Fruit fly (Drosophila melanogaster) whole organism, embryonic: ENCODE results near the gene brat.

Experiments used
- CG10267 ChIP-seq: fragments of 200-800 bp; sonication (Bioruptor generic); optimal IDR thresholded peaks from 2 replicates; lab custom pipeline; 2018; ENCODE audit warnings: missing biosample characterization, mild to moderate bottlenecking, missing genetic modification characterization, moderate library complexity
- CG10431 ChIP-seq: fragments of 200-800 bp; sonication (Bioruptor generic); optimal IDR thresholded peaks from 3 replicates; lab custom pipeline; 2018; ENCODE audit warnings: missing biosample characterization, mild to moderate bottlenecking, missing genetic modification characterization
- CG10462 ChIP-seq: fragments of 200-800 bp; sonication (Bioruptor generic); optimal IDR thresholded peaks from 2 replicates; lab custom pipeline; 2016; ENCODE audit warnings: missing biosample characterization, missing genetic modification characterization
- CG10979 ChIP-seq: fragments of 200-800 bp; sonication (Bioruptor generic); optimal IDR thresholded peaks from 2 replicates; lab custom pipeline; 2018; ENCODE audit warnings: missing biosample characterization, mild to moderate bottlenecking, missing genetic modification characterization, moderate library complexity
- CG11085 ChIP-seq: fragments of 200-800 bp; sonication (Bioruptor generic); IDR thresholded peaks from 2 replicates; pipeline ENCODE4 v1.3.6; 2022; ENCODE audit warnings: missing biosample characterization, missing genetic modification characterization
- CG11696 ChIP-seq: fragments of 200-800 bp; sonication (Bioruptor generic); IDR thresholded peaks from 2 replicates; pipeline ENCODE4 v1.3.6; 2022; ENCODE audit warnings: missing biosample characterization, missing genetic modification characterization
- CG15479 ChIP-seq: fragments of 200-800 bp; sonication (Bioruptor generic); optimal IDR thresholded peaks from 3 replicates; lab custom pipeline; 2019; ENCODE audit warnings: missing biosample characterization, mild to moderate bottlenecking, missing genetic modification characterization, moderate library complexity
- CG15601 ChIP-seq: fragments of 200-800 bp; sonication (Bioruptor generic); optimal IDR thresholded peaks from 3 replicates; lab custom pipeline; 2019; ENCODE audit warnings: missing biosample characterization, mild to moderate bottlenecking, missing genetic modification characterization, moderate library complexity
- CG16813 ChIP-seq: fragments of 200-800 bp; sonication (Bioruptor generic); IDR thresholded peaks from 3 replicates; pipeline ENCODE4 v1.3.6; 2022; ENCODE audit warnings: missing biosample characterization, missing genetic modification characterization; ENCODE audit not compliant: partially characterized antibody
- CG1792 ChIP-seq: fragments of 200-800 bp; sonication (Bioruptor generic); optimal IDR thresholded peaks from 2 replicates; lab custom pipeline; 2016; ENCODE audit warnings: missing biosample characterization, missing genetic modification characterization
- CG2889 ChIP-seq: fragments of 200-800 bp; sonication (Bioruptor generic); IDR thresholded peaks from 3 replicates; pipeline ENCODE4 v1.3.6; 2022; ENCODE audit warnings: missing biosample characterization, missing genetic modification characterization
- CG32532 ChIP-seq: fragments of 200-800 bp; sonication (Bioruptor generic); IDR thresholded peaks from 2 replicates; pipeline ENCODE4 v1.3.6; 2022; ENCODE audit warnings: missing biosample characterization, missing genetic modification characterization
- CG3281 ChIP-seq: fragments of 200-800 bp; sonication (Bioruptor generic); optimal IDR thresholded peaks from 3 replicates; lab custom pipeline; 2017; ENCODE audit warnings: missing biosample characterization, mild to moderate bottlenecking, missing genetic modification characterization
- CG34224 ChIP-seq: fragments of 200-800 bp; sonication (Bioruptor generic); IDR thresholded peaks from 3 replicates; pipeline ENCODE4 v1.3.6; 2022; ENCODE audit warnings: missing biosample characterization, missing genetic modification characterization; ENCODE audit not compliant: partially characterized antibody
- CG34376 ChIP-seq: fragments of 200-800 bp; sonication (Bioruptor generic); optimal IDR thresholded peaks from 2 replicates; lab custom pipeline; 2018; ENCODE audit warnings: missing biosample characterization, mild to moderate bottlenecking, missing genetic modification characterization
- CG7839 ChIP-seq: fragments of 200-800 bp; sonication (Bioruptor generic); optimal IDR thresholded peaks from 3 replicates; lab custom pipeline; 2018; ENCODE audit warnings: missing biosample characterization, mild to moderate bottlenecking, missing genetic modification characterization, moderate library complexity
- CHES-1-like ChIP-seq: fragments of 200-800 bp; sonication (Bioruptor generic); optimal IDR thresholded peaks from 2 replicates; lab custom pipeline; 2016; ENCODE audit warnings: missing biosample characterization, missing genetic modification characterization
- E2f2 ChIP-seq: fragments of 200-800 bp; sonication (Bioruptor generic); IDR thresholded peaks from 2 replicates; pipeline ENCODE4 v1.3.6; 2022; ENCODE audit warnings: missing biosample characterization, missing genetic modification characterization
- Fer1 ChIP-seq: fragments of 200-800 bp; sonication (Bioruptor generic); optimal IDR thresholded peaks from 2 replicates; lab custom pipeline; 2017; ENCODE audit warnings: missing biosample characterization, mild to moderate bottlenecking, missing genetic modification characterization
- Fer3 ChIP-seq: fragments of 200-800 bp; sonication (Bioruptor generic); optimal IDR thresholded peaks from 2 replicates; lab custom pipeline; 2018; ENCODE audit warnings: missing biosample characterization, mild to moderate bottlenecking, missing genetic modification characterization, moderate library complexity
- Pdp1 ChIP-seq, 2 experiments: fragments of 200-800 bp; sonication (Bioruptor generic); optimal IDR thresholded peaks; 3 replicates each; lab custom pipeline; 2016; ENCODE audit warnings: missing biosample characterization in 2 of 2, missing genetic modification characterization in 2 of 2, mild to moderate bottlenecking in 1 of 2, moderate library complexity in 1 of 2
- Spps ChIP-seq: fragments of 200-800 bp; sonication (Bioruptor generic); optimal IDR thresholded peaks from 2 replicates; lab custom pipeline; 2018; ENCODE audit warnings: missing biosample characterization, mild to moderate bottlenecking, missing genetic modification characterization
- Tbp ChIP-seq: fragments of >200 bp; optimal IDR thresholded peaks from 2 replicates; lab custom pipeline; 2018; ENCODE audit warnings: missing biosample characterization, missing genetic modification characterization
- Trl ChIP-seq, 3 experiments: fragments of >200 bp in 2 of 3; fragments of 200-800 bp in 1 of 3; sonication (Bioruptor generic) in 1 of 3; optimal IDR thresholded peaks; 2 replicates in 1 of 3; 3 replicates in 2 of 3; lab custom pipeline; 2016 to 2017; ENCODE audit warnings: missing biosample characterization in 1 of 3, missing genetic modification characterization in 1 of 3
- Xrp1 ChIP-seq: fragments of 200-800 bp; sonication (Bioruptor generic); IDR thresholded peaks from 2 replicates; pipeline ENCODE4 v1.3.6; 2022; ENCODE audit warnings: missing biosample characterization, missing genetic modification characterization
- abd-A ChIP-seq: fragments of 200-800 bp; sonication (Bioruptor generic); optimal IDR thresholded peaks from 3 replicates; lab custom pipeline; 2019; ENCODE audit warnings: missing biosample characterization, mild to moderate bottlenecking, missing genetic modification characterization, moderate library complexity
- ac ChIP-seq: fragments of 200-800 bp; sonication (Bioruptor generic); optimal IDR thresholded peaks from 3 replicates; lab custom pipeline; 2017; ENCODE audit warnings: missing biosample characterization, mild to moderate bottlenecking, missing genetic modification characterization
- ash1 ChIP-seq: fragments of 200-800 bp; sonication (Bioruptor generic); optimal IDR thresholded peaks from 2 replicates; lab custom pipeline; 2018; ENCODE audit warnings: missing biosample characterization, mild to moderate bottlenecking, missing genetic modification characterization
- ato ChIP-seq: fragments of 200-800 bp; sonication (Bioruptor generic); IDR thresholded peaks from 2 replicates; pipeline ENCODE4 v1.3.6; 2022; ENCODE audit warnings: missing biosample characterization, missing genetic modification characterization; ENCODE audit not compliant: partially characterized antibody
- bigmax ChIP-seq: fragments of 200-800 bp; sonication (Bioruptor generic); optimal IDR thresholded peaks from 2 replicates; lab custom pipeline; 2018; ENCODE audit warnings: missing biosample characterization, mild to moderate bottlenecking, missing genetic modification characterization
- bsh ChIP-seq, 2 experiments: fragments of 200-800 bp; sonication (Bioruptor generic); optimal IDR thresholded peaks; 2 replicates each; lab custom pipeline; 2017 to 2018; ENCODE audit warnings: mild to moderate bottlenecking in 2 of 2, missing biosample characterization in 2 of 2, missing genetic modification characterization in 2 of 2, moderate library complexity in 1 of 2
- fu2 ChIP-seq: fragments of 200-800 bp; sonication (Bioruptor generic); optimal IDR thresholded peaks from 2 replicates; lab custom pipeline; 2016; ENCODE audit warnings: missing biosample characterization, missing genetic modification characterization
- gcm2 ChIP-seq: fragments of 200-800 bp; sonication (Bioruptor generic); optimal IDR thresholded peaks from 2 replicates; lab custom pipeline; 2016; ENCODE audit warnings: missing biosample characterization, missing genetic modification characterization
- gem ChIP-seq: fragments of 200-800 bp; sonication (Bioruptor generic); optimal IDR thresholded peaks from 2 replicates; lab custom pipeline; 2019; ENCODE audit warnings: missing biosample characterization, mild to moderate bottlenecking, missing genetic modification characterization, moderate library complexity
- h ChIP-seq: fragments of >200 bp; optimal IDR thresholded peaks from 2 replicates; lab custom pipeline; 2017
- kay ChIP-seq: fragments of 200-800 bp; sonication (Bioruptor generic); optimal IDR thresholded peaks from 2 replicates; lab custom pipeline; 2016; ENCODE audit warnings: missing biosample characterization, missing genetic modification characterization
- kni ChIP-seq: fragments of 200-800 bp; sonication (Bioruptor generic); optimal IDR thresholded peaks from 3 replicates; lab custom pipeline; 2017; ENCODE audit warnings: mild to moderate bottlenecking, missing biosample characterization, missing genetic modification reagents, missing genetic modification characterization
- lmd ChIP-seq: fragments of 200-800 bp; sonication (Bioruptor generic); IDR thresholded peaks from 2 replicates; pipeline ENCODE4 v1.3.6; 2022; ENCODE audit warnings: missing biosample characterization, missing genetic modification characterization
- nom ChIP-seq: fragments of 200-800 bp; sonication (Bioruptor generic); optimal IDR thresholded peaks from 2 replicates; lab custom pipeline; 2017; ENCODE audit warnings: missing biosample characterization, missing genetic modification characterization, mild to moderate bottlenecking, moderate library complexity, missing genetic modification reagents
- onecut ChIP-seq: fragments of 200-800 bp; sonication (Bioruptor generic); IDR thresholded peaks from 2 replicates; pipeline ENCODE4 v1.3.6; 2022; ENCODE audit warnings: missing biosample characterization, missing genetic modification characterization
- pfk ChIP-seq: fragments of 200-800 bp; sonication (Bioruptor generic); optimal IDR thresholded peaks from 2 replicates; lab custom pipeline; 2018; ENCODE audit warnings: missing biosample characterization, mild to moderate bottlenecking, missing genetic modification characterization, moderate library complexity
- phol ChIP-seq: fragments of 200-800 bp; sonication (Bioruptor generic); optimal IDR thresholded peaks from 3 replicates; lab custom pipeline; 2018; ENCODE audit warnings: missing biosample characterization, mild to moderate bottlenecking, missing genetic modification characterization, moderate library complexity
- pros ChIP-seq: fragments of 200-800 bp; sonication (Bioruptor generic); optimal IDR thresholded peaks from 3 replicates; lab custom pipeline; 2019; ENCODE audit warnings: missing biosample characterization, mild to moderate bottlenecking, missing genetic modification characterization, moderate library complexity
- pum ChIP-seq: fragments of 200-800 bp; sonication (Bioruptor generic); optimal IDR thresholded peaks from 2 replicates; lab custom pipeline; 2016; ENCODE audit warnings: missing biosample characterization, missing genetic modification characterization
- pzg ChIP-seq: fragments of 200-800 bp; sonication (Bioruptor generic); optimal IDR thresholded peaks from 3 replicates; lab custom pipeline; 2018; ENCODE audit warnings: missing biosample characterization, mild to moderate bottlenecking, missing genetic modification characterization, moderate library complexity
- so ChIP-seq: fragments of 200-800 bp; sonication (Bioruptor generic); IDR thresholded peaks from 3 replicates; pipeline ENCODE4 v1.3.6; 2022; ENCODE audit warnings: missing biosample characterization, missing genetic modification characterization
- twi ChIP-seq: fragments of 200-800 bp; optimal IDR thresholded peaks from 2 replicates; lab custom pipeline; 2019; ENCODE audit warnings: missing biosample characterization, mild to moderate bottlenecking, missing genetic modification characterization, moderate library complexity

Gene brat

DNA sequence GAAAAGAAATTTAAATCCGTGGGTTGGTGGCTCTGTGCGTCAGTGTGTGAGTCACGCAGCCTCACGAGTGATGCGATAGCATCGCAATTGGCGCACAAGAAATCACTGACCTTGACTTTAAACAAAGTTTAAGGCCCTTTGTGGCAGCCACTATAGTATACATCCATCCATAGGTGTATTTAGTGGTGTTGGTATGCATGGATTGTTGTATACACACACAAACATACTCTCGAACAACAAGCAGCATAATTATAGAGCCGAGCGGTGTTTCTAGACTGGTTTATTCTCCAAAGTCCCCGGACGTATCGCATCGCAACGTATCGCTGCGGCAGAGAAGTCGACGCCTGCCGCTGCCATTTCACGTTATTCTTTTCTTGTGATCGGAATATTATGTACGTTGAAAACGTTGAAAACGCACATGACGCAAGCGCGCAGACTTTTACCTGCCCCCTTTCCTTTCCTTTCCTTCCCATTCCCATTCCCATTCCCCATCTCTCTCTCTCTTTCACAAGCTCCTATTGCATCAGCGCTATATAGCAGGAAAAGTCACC lies 23.2 kb downstream of the brat start (continued):
- TF ChIP-seq CG32532 (GFP tag; lab: Robert Waterston, UW) (peak; percentile 28; the same call in 1 of the 2 replicates), onecut (no peak), ash1 (GFP tag; lab: Kevin White, UChicago) (no peak), fu2 (GFP tag; lab: Kevin White, UChicago) (no peak), pros (no peak), pfk (GFP tag; lab: Kevin White, UChicago) (peak; percentile 81), Xrp1 (GFP tag; lab: Robert Waterston, UW) (0 out of 2 replicates have a peak, but pooled peaks have one; percentile 7), CG11696 (no peak; the same call in 1 of the 2 replicates), CG10462 (GFP tag; lab: Kevin White, UChicago) (no peak), CG11085 (GFP tag; lab: Robert Waterston, UW) (no peak), CG1792 (GFP tag; lab: Kevin White, UChicago) (no peak), Pdp1 (GFP tag; optimal IDR thresholded peaks at IDR 0.05; lab: Kevin White, UChicago) (peak in 1 of 2 experiments; percentile 80), abd-A (tag; lab: Kevin White, UChicago) (peak; percentile 11), lmd (no peak), phol (tag; lab: Kevin White, UChicago) (no peak), bsh (GFP tag; optimal IDR thresholded peaks at IDR 0.05; lab: Kevin White, UChicago) (no peak), CG16813 (no peak), pum (GFP tag; lab: Kevin White, UChicago) (no peak), so (no peak), CG10267 (tag; lab: Kevin White, UChicago) (no peak), gcm2 (no peak), CG3281 (GFP tag; lab: Kevin White, UChicago) (no peak)
- TF ChIP-seq, all 482 proteins: peak for 34

- no peak for TF ChIP-seq CHES-1-like
- TF ChIP-seq ac (GFP tag; lab: Kevin White, UChicago) = no peak
- TF ChIP-seq Fer3 (tag; lab: Kevin White, UChicago) = peak; percentile 23
- no peak for TF ChIP-seq kay (GFP tag; lab: Kevin White, UChicago)
- TF ChIP-seq E2f2 (GFP tag; lab: Robert Waterston, UW) = no peak
- peak; percentile 49; the same call in 1 of the 2 replicates for TF ChIP-seq ato (GFP tag; lab: Robert Waterston, UW)
- TF ChIP-seq CG10979 (tag; lab: Kevin White, UChicago) = peak; percentile 8
- peak; percentile 22 for TF ChIP-seq CG7839 (tag; lab: Kevin White, UChicago)
- peak; percentile 81 for TF ChIP-seq nom (GFP tag; lab: Kevin White, UChicago)
- TF ChIP-seq kni (GFP tag; lab: Kevin White, UChicago) = peak; percentile 96
- peak; percentile 91 to 95 for TF ChIP-seq Trl (optimal IDR thresholded peaks at IDR 0.05; lab: Kevin White, UChicago)
- TF ChIP-seq Trl (GFP tag; optimal IDR thresholded peaks at IDR 0.05; lab: Kevin White, UChicago) = peak; percentile 54
- no peak for TF ChIP-seq gcm2
- peak; percentile 19 for TF ChIP-seq Spps (tag; lab: Kevin White, UChicago)
- TF ChIP-seq CG2889 (GFP tag; lab: Robert Waterston, UW) = no peak
- TF ChIP-seq h = no peak
- no peak for TF ChIP-seq lmd
- peak; percentile 61; the same call in 1 of the 3 replicates for TF ChIP-seq CG34224
- TF ChIP-seq Tbp (GFP tag; lab: Kevin White, UChicago) = no peak
- peak; percentile 5 for TF ChIP-seq CG15601 (tag; lab: Kevin White, UChicago)
- TF ChIP-seq Fer1 = peak; percentile 75
- TF ChIP-seq CG10431 (GFP tag; lab: Kevin White, UChicago) = peak; percentile 20
- TF ChIP-seq CG34376 (GFP tag; lab: Kevin White, UChicago) = peak; percentile 85
- no peak for TF ChIP-seq CG10462 (GFP tag; lab: Kevin White, UChicago)
- peak; percentile 83 for TF ChIP-seq CG15479 (GFP tag; lab: Kevin White, UChicago)
- peak; percentile 39 for TF ChIP-seq twi
- TF ChIP-seq pzg = peak; percentile 6
- TF ChIP-seq gem = peak; percentile 37
- TF ChIP-seq bigmax = peak; percentile 39
Observed at dm6 chr2L:19158005-19158666, 24.5 kb downstream of the brat start.
